Worm (Caenorhabditis elegans): ENCODE results near the gene odr-10.

- TF ChIP-seq pag-3 (tag; optimal IDR thresholded peaks at IDR 0.05; ENCODE audit: borderline replicate concordance): no peak
- TF ChIP-seq ama-1 (optimal IDR thresholded peaks at IDR 0.05): no peak
- no peak for TF ChIP-seq mec-3 (tag; optimal IDR thresholded peaks at IDR 0.05; ENCODE audit: borderline replicate concordance)
- no peak for TF ChIP-seq hlh-30 (tag; optimal IDR thresholded peaks at IDR 0.05; ENCODE audit: insufficient read depth)
- no peak for TF ChIP-seq nhr-232 (tag; optimal IDR thresholded peaks at IDR 0.05)
- no peak for TF ChIP-seq ets-4 (tag; optimal IDR thresholded peaks at IDR 0.05)
- no peak for TF ChIP-seq pat-9 (tag; optimal IDR thresholded peaks at IDR 0.05)
- TF ChIP-seq F13H6.1 (tag; optimal IDR thresholded peaks at IDR 0.05): no peak
- no peak for TF ChIP-seq fkh-6 (tag; optimal IDR thresholded peaks at IDR 0.05)
- no peak for TF ChIP-seq K02D7.2 (tag; optimal IDR thresholded peaks at IDR 0.05)
- TF ChIP-seq ztf-16 (tag; optimal IDR thresholded peaks at IDR 0.05): no peak
These were observed 9.0 kb upstream of the odr-10 start, which contains the start of gene F41C6.4 for ce11 chrX:6874723-6875122.

All from whole organism, late embryonic.